Worm (Caenorhabditis elegans) whole organism, early embryonic: ENCODE measurements around the gene Y36E3A.2.

Experiments
- B0310.2 ChIP-seq: sonication (generic microtip); optimal IDR thresholded peaks from 2 replicates; lab custom pipeline; 2016; ENCODE audit warnings: mild to moderate bottlenecking, missing genetic modification characterization, missing compliant biosample characterization
- ama-1 ChIP-seq: fragments of 150-350 bp; optimal IDR thresholded peaks from 2 replicates; lab custom pipeline; 2014
- ceh-13 ChIP-seq: fragments of 200-800 bp; sonication (Bioruptor generic); optimal IDR thresholded peaks from 2 replicates; lab custom pipeline; 2018; ENCODE audit warnings: mild to moderate bottlenecking, missing genetic modification characterization, missing compliant biosample characterization
- ceh-36 ChIP-seq: sonication (generic microtip); optimal IDR thresholded peaks from 2 replicates; lab custom pipeline; 2016; ENCODE audit warnings: missing genetic modification characterization, inconsistent platforms, missing compliant biosample characterization
- flt-1 ChIP-seq: fragments of 200-800 bp; sonication (Bioruptor generic); IDR thresholded peaks from 2 replicates; pipeline ENCODE4 v1.3.6; 2022; ENCODE audit warnings: missing genetic modification characterization, missing compliant biosample characterization
- hmg-4 ChIP-seq: fragments of 200-800 bp; sonication (Bioruptor generic); optimal IDR thresholded peaks from 2 replicates; lab custom pipeline; 2018; ENCODE audit warnings: mild to moderate bottlenecking, missing genetic modification characterization, missing compliant biosample characterization
- hnd-1 ChIP-seq: sonication (generic microtip); optimal IDR thresholded peaks from 2 replicates; lab custom pipeline; 2016; ENCODE audit warnings: missing genetic modification characterization, missing compliant biosample characterization
- tbx-37 ChIP-seq: fragments of 200-800 bp; sonication (Bioruptor generic); conservative IDR thresholded peaks from 2 replicates; pipeline ENCODE4 v1.3.6; 2022; ENCODE audit warnings: missing genetic modification reagents, missing genetic modification characterization, missing compliant biosample characterization

DNA sequence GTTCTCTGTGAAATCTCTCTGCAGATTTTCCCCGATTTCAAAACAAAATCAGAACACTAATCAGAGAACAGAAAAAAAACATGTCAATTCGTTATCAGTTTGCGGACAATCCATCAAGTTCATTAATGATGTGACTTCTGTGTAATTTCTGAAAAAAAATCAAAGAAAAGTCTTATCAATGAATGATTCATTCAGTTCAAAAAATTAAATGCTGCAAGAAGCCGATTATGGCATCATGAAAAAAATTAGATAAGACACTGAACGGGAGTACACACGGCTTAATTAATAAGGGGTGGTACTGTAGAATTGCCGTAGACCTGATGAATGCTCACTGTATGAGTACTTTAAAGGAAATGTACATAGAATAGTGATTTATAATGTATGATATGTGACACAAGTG lies 10.3 kb downstream of the Y36E3A.2 start:
- TF ChIP-seq ama-1 (lab: Kevin White, UChicago) (no peak), hmg-4 (GFP tag; lab: Kevin White, UChicago) (no peak), tbx-37 (GFP tag; lab: Robert Waterston, UW) (no peak), B0310.2 (no peak), flt-1 (GFP tag; lab: Robert Waterston, UW) (no peak), ceh-13 (GFP tag; lab: Kevin White, UChicago) (no peak), ceh-36 (tag; lab: Kevin White, UChicago) (no peak), hnd-1 (tag; lab: Kevin White, UChicago) (no peak)
